Fruit fly (Drosophila melanogaster) whole organism, prepupa: ENCODE measurements around the gene CG11106.

Experiments
- CG10631 ChIP-seq: fragments of 200-800 bp; sonication (Bioruptor generic); optimal IDR thresholded peaks from 2 replicates; lab custom pipeline; 2016; ENCODE audit warnings: missing biosample characterization, missing genetic modification characterization
- CG34406 ChIP-seq: fragments of 200-800 bp; sonication (Bioruptor generic); optimal IDR thresholded peaks from 3 replicates; lab custom pipeline; 2016; ENCODE audit warnings: missing biosample characterization, missing genetic modification characterization
- CG6854 ChIP-seq: fragments of 200-800 bp; sonication (Bioruptor generic); optimal IDR thresholded peaks from 2 replicates; lab custom pipeline; 2017; ENCODE audit warnings: missing biosample characterization, mild to moderate bottlenecking, missing genetic modification characterization
- CG9139 ChIP-seq: fragments of 200-800 bp; sonication (Bioruptor generic); optimal IDR thresholded peaks from 3 replicates; lab custom pipeline; 2017; ENCODE audit warnings: missing biosample characterization, mild to moderate bottlenecking, missing genetic modification characterization
- Eip93F ChIP-seq: fragments of 200-800 bp; sonication (Bioruptor generic); optimal IDR thresholded peaks from 2 replicates; lab custom pipeline; 2016; ENCODE audit warnings: missing biosample characterization, mild to moderate bottlenecking, missing genetic modification characterization
- Hr38 ChIP-seq: sonication (Bioruptor generic); optimal IDR thresholded peaks from 2 replicates; lab custom pipeline; 2016; ENCODE audit warnings: missing biosample characterization, missing genetic modification characterization
- Hr39 ChIP-seq: fragments of 200-800 bp; sonication (Bioruptor generic); optimal IDR thresholded peaks from 2 replicates; lab custom pipeline; 2016; ENCODE audit warnings: missing biosample characterization, missing genetic modification characterization
- Met ChIP-seq: fragments of 200-800 bp; sonication (Bioruptor generic); optimal IDR thresholded peaks from 3 replicates; lab custom pipeline; 2016; ENCODE audit warnings: missing biosample characterization, missing genetic modification characterization
- eg ChIP-seq: fragments of 200-800 bp; sonication (Bioruptor generic); IDR thresholded peaks from 3 replicates; pipeline ENCODE4 v1.3.6; 2022; ENCODE audit warnings: missing biosample characterization, missing genetic modification characterization
- fd59A ChIP-seq: fragments of 200-800 bp; sonication (Bioruptor generic); optimal IDR thresholded peaks from 2 replicates; lab custom pipeline; 2017; ENCODE audit warnings: missing biosample characterization, mild to moderate bottlenecking, missing genetic modification characterization, missing genetic modification reagents
- fd85E ChIP-seq: fragments of 200-800 bp; sonication (Bioruptor generic); optimal IDR thresholded peaks from 3 replicates; lab custom pipeline; 2016; ENCODE audit warnings: missing biosample characterization, missing genetic modification characterization

DNA sequence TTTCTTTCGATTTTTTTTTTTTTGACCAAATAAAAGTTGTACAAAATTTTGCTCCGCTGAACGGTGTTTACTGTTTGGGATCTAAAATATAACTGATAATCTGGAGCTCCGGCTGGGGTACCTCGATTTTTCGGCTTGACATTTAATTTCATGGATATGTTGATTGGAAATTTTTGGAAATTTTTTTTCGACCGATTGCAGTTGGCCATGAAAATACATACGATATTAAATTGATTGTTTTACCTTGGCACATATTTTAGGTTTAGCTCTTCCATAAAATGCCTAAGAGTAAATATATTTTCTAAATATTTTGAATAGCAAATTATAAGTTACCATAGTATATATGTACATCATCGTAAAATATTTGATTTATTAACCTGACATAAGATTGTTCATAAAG, 31.5 kb upstream of the CG11106 start, which contains the start of gene CG1394:
- TF ChIP-seq CG9139 (GFP tag; lab: Kevin White, UChicago) (no peak), CG10631 (no peak), eg (GFP tag; lab: Robert Waterston, UW) (no peak), Hr38 (GFP tag; lab: Kevin White, UChicago) (no peak), Eip93F (GFP tag; lab: Kevin White, UChicago) (no peak), fd59A (GFP tag; lab: Kevin White, UChicago) (no peak), fd85E (no peak), CG34406 (GFP tag; lab: Kevin White, UChicago) (no peak), Hr39 (no peak), Met (no peak), CG6854 (GFP tag; lab: Kevin White, UChicago) (no peak)
